Fruit fly (Drosophila melanogaster) whole organism, embryonic: ENCODE results near the gene CG13028.
A peak's percentile ranks its signal among the peaks of the same experiment; 100 is the strongest.

Source experiments
- Asciz ChIP-seq: fragments of 200-800 bp; sonication (Bioruptor generic); optimal IDR thresholded peaks from 2 replicates; lab custom pipeline; 2017; ENCODE audit warnings: missing biosample characterization, mild to moderate bottlenecking, missing genetic modification characterization, missing genetic modification reagents
- Atf-2 ChIP-seq: fragments of 200-800 bp; sonication (Bioruptor generic); optimal IDR thresholded peaks from 2 replicates; lab custom pipeline; 2016; ENCODE audit warnings: missing biosample characterization, missing genetic modification characterization
- Bdp1 ChIP-seq: fragments of 200-800 bp; sonication (Bioruptor generic); optimal IDR thresholded peaks from 3 replicates; lab custom pipeline; 2016; ENCODE audit warnings: missing biosample characterization, missing genetic modification characterization
- C15 ChIP-seq: fragments of 200-800 bp; sonication (Bioruptor generic); IDR thresholded peaks from 3 replicates; pipeline ENCODE4 v1.3.6; 2022; ENCODE audit warnings: missing biosample characterization, missing genetic modification characterization
- CG10267 ChIP-seq: fragments of 200-800 bp; sonication (Bioruptor generic); optimal IDR thresholded peaks from 2 replicates; lab custom pipeline; 2018; ENCODE audit warnings: missing biosample characterization, mild to moderate bottlenecking, missing genetic modification characterization, moderate library complexity
- CG10565 ChIP-seq: fragments of 200-800 bp; sonication (Bioruptor generic); optimal IDR thresholded peaks from 3 replicates; lab custom pipeline; 2016; ENCODE audit warnings: missing biosample characterization, mild to moderate bottlenecking, missing genetic modification characterization
- CG11456 ChIP-seq: fragments of 200-800 bp; sonication (Bioruptor generic); IDR thresholded peaks from 3 replicates; pipeline ENCODE4 v1.3.6; 2022; ENCODE audit warnings: missing biosample characterization, missing genetic modification characterization
- CG12659 ChIP-seq: fragments of 200-800 bp; sonication (Bioruptor generic); optimal IDR thresholded peaks from 3 replicates; lab custom pipeline; 2017; ENCODE audit warnings: mild to moderate bottlenecking, missing biosample characterization, missing genetic modification reagents, missing genetic modification characterization
- CG13624 ChIP-seq: fragments of 200-800 bp; sonication (Bioruptor generic); optimal IDR thresholded peaks from 2 replicates; lab custom pipeline; 2016; ENCODE audit warnings: missing biosample characterization, missing genetic modification characterization
- CG17385 ChIP-seq: fragments of 200-800 bp; sonication (Bioruptor generic); optimal IDR thresholded peaks from 3 replicates; lab custom pipeline; 2018; ENCODE audit warnings: missing biosample characterization, mild to moderate bottlenecking, missing genetic modification characterization
- CG2202 ChIP-seq: fragments of 200-800 bp; sonication (Bioruptor generic); optimal IDR thresholded peaks from 2 replicates; lab custom pipeline; 2018; ENCODE audit warnings: missing biosample characterization, mild to moderate bottlenecking, missing genetic modification characterization
- CG30020 ChIP-seq: fragments of 200-800 bp; optimal IDR thresholded peaks from 2 replicates; lab custom pipeline; 2019; ENCODE audit warnings: missing biosample characterization, mild to moderate bottlenecking, missing genetic modification characterization, moderate library complexity
- CG31365 ChIP-seq: fragments of 200-800 bp; sonication (Bioruptor generic); optimal IDR thresholded peaks from 2 replicates; lab custom pipeline; 2018; ENCODE audit warnings: missing biosample characterization, mild to moderate bottlenecking, missing genetic modification characterization
- CG31441 ChIP-seq: fragments of 200-800 bp; sonication (Bioruptor generic); IDR thresholded peaks from 2 replicates; pipeline ENCODE4 v1.3.6; 2022; ENCODE audit warnings: missing biosample characterization, missing genetic modification characterization
- CG3838 ChIP-seq: fragments of 200-800 bp; sonication (Bioruptor generic); optimal IDR thresholded peaks from 3 replicates; lab custom pipeline; 2016; ENCODE audit warnings: missing biosample characterization, missing genetic modification characterization
- CG8478 ChIP-seq: fragments of >200 bp; optimal IDR thresholded peaks from 2 replicates; lab custom pipeline; 2018
- CTCF ChIP-seq: fragments of 200-800 bp; sonication (Bioruptor generic); optimal IDR thresholded peaks from 2 replicates; lab custom pipeline; 2017; ENCODE audit warnings: missing biosample characterization, mild to moderate bottlenecking, missing genetic modification characterization, moderate library complexity
- Fer2 ChIP-seq: fragments of 200-800 bp; sonication (Bioruptor generic); optimal IDR thresholded peaks from 2 replicates; lab custom pipeline; 2018; ENCODE audit warnings: missing biosample characterization, mild to moderate bottlenecking, missing genetic modification characterization, moderate library complexity
- H15 ChIP-seq: fragments of 200-800 bp; sonication (Bioruptor generic); IDR thresholded peaks from 3 replicates; pipeline ENCODE4 v1.3.6; 2022; ENCODE audit warnings: missing biosample characterization, missing genetic modification characterization
- Kr ChIP-seq: fragments of 200-800 bp; sonication (Bioruptor generic); optimal IDR thresholded peaks from 2 replicates; lab custom pipeline; 2017; ENCODE audit warnings: missing biosample characterization, mild to moderate bottlenecking, missing genetic modification characterization
- Med ChIP-seq: fragments of 200-800 bp; sonication (Bioruptor generic); peaks from one replicate; lab custom pipeline; 2016; ENCODE audit warnings: missing biosample characterization, missing genetic modification characterization, mild to moderate bottlenecking, inconsistent platforms, moderate library complexity
- Meics ChIP-seq: fragments of 200-800 bp; sonication (Bioruptor generic); optimal IDR thresholded peaks from 2 replicates; lab custom pipeline; 2017; ENCODE audit warnings: missing biosample characterization, mild to moderate bottlenecking, missing genetic modification characterization
- Oli ChIP-seq: fragments of 200-800 bp; sonication (Bioruptor generic); optimal IDR thresholded peaks from 2 replicates; lab custom pipeline; 2018; ENCODE audit warnings: missing biosample characterization, mild to moderate bottlenecking, missing genetic modification characterization, moderate library complexity
- Optix ChIP-seq: fragments of 200-800 bp; sonication (Bioruptor generic); IDR thresholded peaks from 3 replicates; pipeline ENCODE4 v1.3.6; 2022; ENCODE audit warnings: missing biosample characterization, missing genetic modification characterization
- Scr ChIP-seq: fragments of 200-800 bp; sonication (Bioruptor generic); IDR thresholded peaks from 2 replicates; pipeline ENCODE4 v1.3.6; 2022; ENCODE audit warnings: missing biosample characterization, missing genetic modification characterization; ENCODE audit not compliant: partially characterized antibody
- Six4 ChIP-seq: fragments of 200-800 bp; sonication (Bioruptor generic); optimal IDR thresholded peaks from 2 replicates; lab custom pipeline; 2016; ENCODE audit warnings: missing biosample characterization, missing genetic modification characterization
- ash1 ChIP-seq: fragments of 200-800 bp; sonication (Bioruptor generic); optimal IDR thresholded peaks from 2 replicates; lab custom pipeline; 2018; ENCODE audit warnings: missing biosample characterization, mild to moderate bottlenecking, missing genetic modification characterization
- ato ChIP-seq: fragments of 200-800 bp; sonication (Bioruptor generic); IDR thresholded peaks from 2 replicates; pipeline ENCODE4 v1.3.6; 2022; ENCODE audit warnings: missing biosample characterization, missing genetic modification characterization; ENCODE audit not compliant: partially characterized antibody
- btn ChIP-seq: fragments of 200-800 bp; sonication (Bioruptor generic); optimal IDR thresholded peaks from 2 replicates; lab custom pipeline; 2016; ENCODE audit warnings: missing biosample characterization, missing genetic modification characterization
- dmrt99B ChIP-seq: fragments of 200-800 bp; sonication (Bioruptor generic); optimal IDR thresholded peaks from 2 replicates; lab custom pipeline; 2018; ENCODE audit warnings: missing biosample characterization, mild to moderate bottlenecking, missing genetic modification characterization, moderate library complexity
- emc ChIP-seq: fragments of 200-800 bp; sonication (Bioruptor generic); optimal IDR thresholded peaks from 2 replicates; lab custom pipeline; 2016; ENCODE audit warnings: missing biosample characterization, missing genetic modification characterization
- fd64A ChIP-seq: fragments of 200-800 bp; sonication (Bioruptor generic); optimal IDR thresholded peaks from 3 replicates; lab custom pipeline; 2018; ENCODE audit warnings: missing biosample characterization, mild to moderate bottlenecking, missing genetic modification characterization
- fru ChIP-seq: fragments of >200 bp; optimal IDR thresholded peaks from 2 replicates; lab custom pipeline; 2017
- ftz-f1 ChIP-seq: fragments of 200-800 bp; sonication (Bioruptor generic); optimal IDR thresholded peaks from 2 replicates; lab custom pipeline; 2016; ENCODE audit warnings: missing biosample characterization, missing genetic modification characterization
- gt ChIP-seq: fragments of 200-800 bp; sonication (Bioruptor generic); IDR thresholded peaks from 2 replicates; pipeline ENCODE4 v1.3.6; 2022; ENCODE audit warnings: missing biosample characterization, missing genetic modification characterization
- jing ChIP-seq: fragments of 200-800 bp; sonication (Bioruptor generic); optimal IDR thresholded peaks from 2 replicates; lab custom pipeline; 2018; ENCODE audit warnings: missing biosample characterization, mild to moderate bottlenecking, missing genetic modification characterization
- luna ChIP-seq: fragments of 200-800 bp; sonication (Bioruptor generic); optimal IDR thresholded peaks from 2 replicates; lab custom pipeline; 2016; ENCODE audit warnings: missing biosample characterization, missing genetic modification characterization
- mirr ChIP-seq: fragments of 200-800 bp; sonication (Bioruptor generic); optimal IDR thresholded peaks from 3 replicates; lab custom pipeline; 2018; ENCODE audit warnings: missing biosample characterization, mild to moderate bottlenecking, missing genetic modification characterization
- nau ChIP-seq: fragments of 200-800 bp; sonication (Bioruptor generic); optimal IDR thresholded peaks from 3 replicates; lab custom pipeline; 2017; ENCODE audit warnings: missing biosample characterization, mild to moderate bottlenecking, missing genetic modification characterization, missing genetic modification reagents
- odd ChIP-seq: fragments of 200-800 bp; sonication (Bioruptor generic); optimal IDR thresholded peaks from 2 replicates; lab custom pipeline; 2017; ENCODE audit warnings: missing biosample characterization, mild to moderate bottlenecking, missing genetic modification characterization
- p53 ChIP-seq: fragments of 200-800 bp; sonication (Bioruptor generic); optimal IDR thresholded peaks from 2 replicates; lab custom pipeline; 2016; ENCODE audit warnings: missing biosample characterization, missing genetic modification characterization
- peb ChIP-seq: fragments of 200-800 bp; sonication (Bioruptor generic); IDR thresholded peaks from 2 replicates; pipeline ENCODE4 v1.3.6; 2022; ENCODE audit warnings: missing biosample characterization, missing genetic modification characterization
- pita ChIP-seq: fragments of 200-800 bp; sonication (Bioruptor generic); optimal IDR thresholded peaks from 2 replicates; lab custom pipeline; 2017; ENCODE audit warnings: missing biosample characterization, mild to moderate bottlenecking, missing genetic modification characterization
- pnt ChIP-seq: fragments of 200-800 bp; sonication (Bioruptor generic); optimal IDR thresholded peaks from 3 replicates; lab custom pipeline; 2016; ENCODE audit warnings: missing biosample characterization, missing genetic modification characterization
- pros ChIP-seq: fragments of 200-800 bp; sonication (Bioruptor generic); optimal IDR thresholded peaks from 3 replicates; lab custom pipeline; 2019; ENCODE audit warnings: missing biosample characterization, mild to moderate bottlenecking, missing genetic modification characterization, moderate library complexity
- run ChIP-seq: fragments of 200-800 bp; sonication (Bioruptor generic); optimal IDR thresholded peaks from 3 replicates; lab custom pipeline; 2018; ENCODE audit warnings: missing biosample characterization, mild to moderate bottlenecking, missing genetic modification characterization
- sens-2 ChIP-seq: fragments of 200-800 bp; sonication (Bioruptor generic); IDR thresholded peaks from 2 replicates; pipeline ENCODE4 v1.3.6; 2022; ENCODE audit warnings: missing biosample characterization, missing genetic modification characterization
- sisA ChIP-seq: fragments of 200-800 bp; sonication (Bioruptor generic); IDR thresholded peaks from 2 replicates; pipeline ENCODE4 v1.3.6; 2022; ENCODE audit warnings: missing biosample characterization, missing genetic modification characterization
- ssp ChIP-seq: fragments of 200-800 bp; sonication (Bioruptor generic); IDR thresholded peaks from 2 replicates; pipeline ENCODE4 v1.3.6; 2022; ENCODE audit warnings: missing biosample characterization, missing genetic modification characterization
- tin ChIP-seq: fragments of 200-800 bp; sonication (Bioruptor generic); optimal IDR thresholded peaks from 3 replicates; lab custom pipeline; 2016; ENCODE audit warnings: missing biosample characterization, missing genetic modification characterization
- trh ChIP-seq: fragments of 200-800 bp; sonication (Bioruptor generic); optimal IDR thresholded peaks from 2 replicates; lab custom pipeline; 2016; ENCODE audit warnings: missing biosample characterization, missing genetic modification characterization
- tx ChIP-seq: fragments of 200-800 bp; sonication (Bioruptor generic); optimal IDR thresholded peaks from 2 replicates; lab custom pipeline; 2016; ENCODE audit warnings: missing biosample characterization, missing genetic modification characterization

The CG13028 gene

DNA sequence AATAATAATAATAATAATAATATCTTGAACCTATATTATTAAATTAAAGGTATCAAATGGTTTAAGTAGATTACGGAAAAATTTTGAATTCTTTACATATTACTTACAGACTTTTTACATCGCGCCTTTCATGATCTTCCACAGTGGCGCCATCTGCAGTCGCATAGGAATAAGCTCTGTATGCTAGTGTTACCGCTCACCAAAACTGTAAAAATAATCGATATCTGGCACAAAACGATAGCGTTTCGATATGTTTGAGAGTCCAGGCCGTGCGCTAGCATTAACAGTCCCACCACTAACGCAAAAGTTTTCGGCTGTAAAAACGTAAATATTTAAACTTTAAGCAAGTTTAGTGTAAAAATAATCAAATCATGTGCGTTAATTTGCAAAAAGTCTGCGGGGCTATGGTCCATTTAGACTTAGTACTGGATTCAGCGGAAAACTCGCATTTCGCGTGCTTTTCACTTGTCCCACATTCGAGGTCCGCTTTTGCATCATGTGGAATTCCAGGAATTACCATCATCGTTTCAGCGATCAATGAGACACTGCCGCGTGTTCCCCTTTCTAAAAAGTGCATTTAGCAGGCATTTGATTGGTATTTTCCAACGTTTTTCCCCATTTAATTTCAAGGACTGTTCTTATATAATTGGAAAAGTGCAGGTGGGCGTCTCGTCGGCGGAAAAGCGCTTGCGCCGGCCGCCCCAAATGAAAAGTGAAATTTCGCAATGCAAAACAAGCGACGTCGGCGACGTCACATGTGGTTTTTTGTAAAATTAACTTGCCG is 32.4 kb downstream of the CG13028 start (continued):
- peak; percentile 46; the same call in 2 of the 3 replicates for TF ChIP-seq CG11456 (GFP tag; lab: Robert Waterston, UW)
- no peak for TF ChIP-seq nau (GFP tag; lab: Kevin White, UChicago)
- TF ChIP-seq btn (GFP tag; lab: Kevin White, UChicago): no peak
- TF ChIP-seq CG10565 (GFP tag; lab: Kevin White, UChicago): no peak
- TF ChIP-seq Optix (GFP tag; lab: Robert Waterston, UW): no peak
- TF ChIP-seq Six4 (GFP tag; lab: Kevin White, UChicago): no peak
- no peak for TF ChIP-seq CG3838
- TF ChIP-seq CG31365 (tag; lab: Kevin White, UChicago): no peak
- no peak for TF ChIP-seq Asciz
- TF ChIP-seq gt (GFP tag; lab: Robert Waterston, UW): no peak
- no peak for TF ChIP-seq Atf-2 (GFP tag; lab: Kevin White, UChicago)
- no peak for TF ChIP-seq pnt (GFP tag; lab: Kevin White, UChicago)
- peak; percentile 81 for TF ChIP-seq CG12659
- peak; percentile 98 for TF ChIP-seq CTCF (GFP tag; lab: Kevin White, UChicago)
- no peak for TF ChIP-seq fd64A (GFP tag; lab: Kevin White, UChicago)
- no peak for TF ChIP-seq ftz-f1 (GFP tag; lab: Kevin White, UChicago)
- TF ChIP-seq ssp: no peak
- TF ChIP-seq run: no peak
- no peak for TF ChIP-seq H15 (GFP tag; lab: Robert Waterston, UW)
- peak; percentile 28 for TF ChIP-seq mirr (GFP tag; lab: Kevin White, UChicago)
- TF ChIP-seq peb: no peak
- no peak for TF ChIP-seq emc (GFP tag; lab: Kevin White, UChicago)
- TF ChIP-seq CG2202 (tag; lab: Kevin White, UChicago): no peak
- no peak for TF ChIP-seq sens-2 (GFP tag; lab: Robert Waterston, UW)
- TF ChIP-seq pita (GFP tag; lab: Kevin White, UChicago): no peak
- peak; percentile 22 for TF ChIP-seq tin (GFP tag; lab: Kevin White, UChicago)
- peak; percentile 0 for TF ChIP-seq CG30020 (tag; lab: Kevin White, UChicago)
- TF ChIP-seq ash1 (GFP tag; lab: Kevin White, UChicago): no peak
- no peak for TF ChIP-seq Bdp1 (GFP tag; lab: Kevin White, UChicago)
- TF ChIP-seq CG10267 (tag; lab: Kevin White, UChicago): peak; percentile 46
- TF ChIP-seq tx (GFP tag; lab: Kevin White, UChicago): no peak
- peak; percentile 83 for TF ChIP-seq Scr (GFP tag; lab: Robert Waterston, UW)
- TF ChIP-seq pros: no peak
- TF ChIP-seq jing (GFP tag; lab: Kevin White, UChicago): no peak
- TF ChIP-seq odd (GFP tag; lab: Kevin White, UChicago): no peak
- no peak for TF ChIP-seq Meics (GFP tag; lab: Kevin White, UChicago)
- TF ChIP-seq Med (GFP tag; lab: Kevin White, UChicago): peak; percentile 93
- TF ChIP-seq CG17385 (GFP tag; lab: Kevin White, UChicago): no peak
- peak; percentile 24 for TF ChIP-seq CG13624 (GFP tag; lab: Kevin White, UChicago)
- 0 out of 2 replicates have a peak, but pooled peaks have one; percentile 11 for TF ChIP-seq CG31441 (GFP tag; lab: Robert Waterston, UW)
- TF ChIP-seq fru (lab: Kevin White, UChicago): no peak
- TF ChIP-seq C15 (GFP tag; lab: Robert Waterston, UW): no peak
- TF ChIP-seq Kr (GFP tag; lab: Kevin White, UChicago): no peak
- peak; percentile 81 for TF ChIP-seq ato (GFP tag; lab: Robert Waterston, UW)
- TF ChIP-seq Oli (tag; lab: Kevin White, UChicago): no peak
- TF ChIP-seq p53 (GFP tag; lab: Kevin White, UChicago): no peak
- TF ChIP-seq luna (GFP tag; lab: Kevin White, UChicago): no peak
- TF ChIP-seq CG8478 (lab: Kevin White, UChicago): no peak
- no peak for TF ChIP-seq trh (GFP tag; lab: Kevin White, UChicago)
- no peak for TF ChIP-seq dmrt99B (tag; lab: Kevin White, UChicago)
- no peak for TF ChIP-seq sisA (GFP tag; lab: Robert Waterston, UW)
- no peak for TF ChIP-seq Fer2 (tag; lab: Kevin White, UChicago)
